Fruit fly (Drosophila melanogaster): ENCODE results near the gene CG17147.

Gene CG17147

dm6 chr3L:20247513-20248173, 23.9 kb downstream of the CG17147 start, which contains the start of gene rdgC (continued):
- TF ChIP-seq lov (optimal IDR thresholded peaks at IDR 0.05) (no peak), lov (GFP tag; IDR thresholded peaks at IDR 0.05) (peak; percentile 91), Hey (tag; optimal IDR thresholded peaks at IDR 0.05) (peak; percentile 47), Xbp1 (GFP tag; optimal IDR thresholded peaks at IDR 0.05) (peak; percentile 96), CG11696 (GFP tag; IDR thresholded peaks at IDR 0.05) (peak; percentile 86), CG12744 (GFP tag; optimal IDR thresholded peaks at IDR 0.05) (peak; percentile 92), Sry-β (GFP tag; optimal IDR thresholded peaks at IDR 0.05) (peak; percentile 7), CG1529 (GFP tag; optimal IDR thresholded peaks at IDR 0.05) (peak; percentile 85), Sry-δ (GFP tag; optimal IDR thresholded peaks at IDR 0.05) (peak; percentile 73), CG3163 (GFP tag; optimal IDR thresholded peaks at IDR 0.05) (peak; percentile 82), chn (GFP tag; optimal IDR thresholded peaks at IDR 0.05) (peak; percentile 91), tup (GFP tag; optimal IDR thresholded peaks at IDR 0.05) (peak; percentile 88), stwl (tag; optimal IDR thresholded peaks at IDR 0.05) (no peak), CG3838 (GFP tag; optimal IDR thresholded peaks at IDR 0.05) (peak; percentile 75), fd96Cb (tag; optimal IDR thresholded peaks at IDR 0.05) (peak; percentile 97), CG10321 (GFP tag; IDR thresholded peaks at IDR 0.05) (peak; percentile 80), Adf1 (GFP tag; IDR thresholded peaks at IDR 0.05) (peak; percentile 99), twi (tag; optimal IDR thresholded peaks at IDR 0.05) (peak; percentile 59), CG12071 (GFP tag; optimal IDR thresholded peaks at IDR 0.05) (peak; percentile 98), Ssrp (tag; optimal IDR thresholded peaks at IDR 0.05) (peak; percentile 91), CG3847 (GFP tag; IDR thresholded peaks at IDR 0.05) (peak; percentile 94), crol (GFP tag; IDR thresholded peaks at IDR 0.05) (peak; percentile 26; the same call in 1 of the 2 replicates), CG11504 (tag; optimal IDR thresholded peaks at IDR 0.05) (peak; percentile 96), CG1603 (tag; optimal IDR thresholded peaks at IDR 0.05) (peak; percentile 98), CG10274 (GFP tag; optimal IDR thresholded peaks at IDR 0.05) (peak; percentile 83), bcd (GFP tag; optimal IDR thresholded peaks at IDR 0.05) (peak; percentile 95), croc (GFP tag; conservative IDR thresholded peaks at IDR 0.05) (peak; percentile 87), cwo (GFP tag; optimal IDR thresholded peaks at IDR 0.05) (peak; percentile 95), CG11247 (GFP tag; IDR thresholded peaks at IDR 0.05) (peak; percentile 94), BEAF-32 (GFP tag; optimal IDR thresholded peaks at IDR 0.05) (no peak), D19A (tag; optimal IDR thresholded peaks at IDR 0.05) (peak; percentile 93), CG10654 (GFP tag; optimal IDR thresholded peaks at IDR 0.05) (peak; percentile 94), CG17359 (tag; optimal IDR thresholded peaks at IDR 0.05) (peak; percentile 98), repo (GFP tag; optimal IDR thresholded peaks at IDR 0.05) (peak; percentile 95), CG11398 (GFP tag; optimal IDR thresholded peaks at IDR 0.05) (peak; percentile 93), CG8944 (GFP tag; optimal IDR thresholded peaks at IDR 0.05) (peak; percentile 92), CG1647 (GFP tag; optimal IDR thresholded peaks at IDR 0.05) (peak; percentile 96), CG2129 (GFP tag; IDR thresholded peaks at IDR 0.05; ENCODE audit: partially characterized antibody) (no peak), nmo (GFP tag; optimal IDR thresholded peaks at IDR 0.05) (peak; percentile 94), CG9797 (GFP tag; optimal IDR thresholded peaks at IDR 0.05) (peak; percentile 33), Sox100B (GFP tag; optimal IDR thresholded peaks at IDR 0.05) (peak; percentile 94), seq (GFP tag; IDR thresholded peaks at IDR 0.05) (peak; percentile 95), HmgZ (tag; optimal IDR thresholded peaks at IDR 0.05) (peak; percentile 94), TFAM (GFP tag; optimal IDR thresholded peaks at IDR 0.05) (peak; percentile 77), GATAe (GFP tag; conservative IDR thresholded peaks at IDR 0.05) (peak; percentile 84), CG32532 (GFP tag; IDR thresholded peaks at IDR 0.05) (peak; percentile 97), NFAT (GFP tag; IDR thresholded peaks at IDR 0.05) (peak; percentile 93), NC2α (GFP tag; optimal IDR thresholded peaks at IDR 0.05) (peak; percentile 87), cas (GFP tag; IDR thresholded peaks at IDR 0.05) (peak; percentile 87), CG2199 (GFP tag; IDR thresholded peaks at IDR 0.05) (peak; percentile 95)

Data from whole organism, embryonic.